Fruit fly (Drosophila melanogaster): Measurements from ENCODE around the gene Dpck.

Dpck gene

DNA sequence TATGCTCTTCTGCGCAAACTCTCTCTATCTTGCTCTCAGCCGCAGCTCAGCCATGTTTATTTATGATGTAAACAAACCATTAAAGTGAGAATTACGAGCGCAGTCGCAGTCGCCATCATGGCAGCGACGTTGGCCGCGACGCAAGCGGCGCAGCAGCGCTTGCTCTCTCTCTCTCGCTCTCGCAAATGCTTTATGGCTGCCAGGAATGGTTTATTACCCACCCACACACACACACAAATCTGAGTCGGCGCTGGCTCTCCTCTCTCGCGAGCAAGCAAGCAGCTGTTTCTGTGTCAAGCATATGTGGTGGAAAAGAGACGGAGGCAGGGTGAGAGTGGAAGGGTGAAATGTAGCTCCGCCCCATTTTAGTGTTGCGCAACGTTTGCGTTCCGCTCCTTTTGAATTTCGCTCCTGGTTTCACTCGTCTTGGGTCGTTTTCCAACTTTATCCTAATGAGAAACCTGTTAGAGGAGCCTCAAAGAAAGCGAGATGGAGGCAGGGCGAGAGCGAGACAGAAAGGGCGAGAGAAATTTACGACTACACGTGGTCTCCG is 44.7 kb upstream of the Dpck start (continued):
- no peak for TF ChIP-seq Atf-2 (GFP tag; optimal IDR thresholded peaks at IDR 0.05)
- TF ChIP-seq tap (tag; optimal IDR thresholded peaks at IDR 0.05): no peak
- TF ChIP-seq CG14050 (GFP tag; IDR thresholded peaks at IDR 0.05): no peak
- no peak for TF ChIP-seq CG11723 (GFP tag; optimal IDR thresholded peaks at IDR 0.05)
- no peak for TF ChIP-seq CG2199 (GFP tag; IDR thresholded peaks at IDR 0.05)
- peak; percentile 40 for TF ChIP-seq Antp (GFP tag; optimal IDR thresholded peaks at IDR 0.05)
- TF ChIP-seq Poxn (GFP tag; IDR thresholded peaks at IDR 0.05): no peak
- TF ChIP-seq CG6175 (GFP tag; IDR thresholded peaks at IDR 0.05): no peak
- TF ChIP-seq zen (tag; optimal IDR thresholded peaks at IDR 0.05): peak; percentile 82
- TF ChIP-seq C15 (GFP tag; IDR thresholded peaks at IDR 0.05): no peak
- no peak for TF ChIP-seq cas (GFP tag; IDR thresholded peaks at IDR 0.05)
- TF ChIP-seq CG5953 (GFP tag; IDR thresholded peaks at IDR 0.05): no peak
- no peak for TF ChIP-seq CG18011 (GFP tag; optimal IDR thresholded peaks at IDR 0.05)
- TF ChIP-seq crp (GFP tag; optimal IDR thresholded peaks at IDR 0.05): peak in 1 of 2 experiments; percentile 70
- TF ChIP-seq CG9797 (GFP tag; optimal IDR thresholded peaks at IDR 0.05): no peak
- peak; percentile 37 for TF ChIP-seq Hmr (GFP tag; optimal IDR thresholded peaks at IDR 0.05)
- no peak for TF ChIP-seq CG4617 (GFP tag; optimal IDR thresholded peaks at IDR 0.05; ENCODE audit: borderline replicate concordance)
- TF ChIP-seq vfl (GFP tag; optimal IDR thresholded peaks at IDR 0.05): peak; percentile 18
- TF ChIP-seq eyg (GFP tag; optimal IDR thresholded peaks at IDR 0.05): no peak
- no peak for TF ChIP-seq Ravus (GFP tag; IDR thresholded peaks at IDR 0.05)
- TF ChIP-seq CG17361 (GFP tag; IDR thresholded peaks at IDR 0.05): no peak
- TF ChIP-seq CG2116 (GFP tag; optimal IDR thresholded peaks at IDR 0.05): peak; percentile 15
- no peak for TF ChIP-seq bsh (GFP tag; optimal IDR thresholded peaks at IDR 0.05)
- TF ChIP-seq lov (optimal IDR thresholded peaks at IDR 0.05): no peak
- no peak; the same call in 2 of the 3 replicates for TF ChIP-seq lov (GFP tag; IDR thresholded peaks at IDR 0.05)
- TF ChIP-seq B-H1 (GFP tag; IDR thresholded peaks at IDR 0.05): no peak
- TF ChIP-seq Rx (GFP tag; IDR thresholded peaks at IDR 0.05): no peak
- no peak for TF ChIP-seq CG2678 (tag; optimal IDR thresholded peaks at IDR 0.05)
- no peak for TF ChIP-seq Camta (GFP tag; optimal IDR thresholded peaks at IDR 0.05)
- no peak for TF ChIP-seq CG7372 (GFP tag; IDR thresholded peaks at IDR 0.05)
- TF ChIP-seq CG33213 (GFP tag; optimal IDR thresholded peaks at IDR 0.05): no peak
- no peak for TF ChIP-seq fd64A (GFP tag; optimal IDR thresholded peaks at IDR 0.05)
- no peak for TF ChIP-seq CG9817 (tag; optimal IDR thresholded peaks at IDR 0.05)
- no peak for TF ChIP-seq CG4707 (GFP tag; optimal IDR thresholded peaks at IDR 0.05)
- peak; percentile 3 for TF ChIP-seq pzg (GFP tag; optimal IDR thresholded peaks at IDR 0.05)
- no peak for TF ChIP-seq CG12744 (GFP tag; optimal IDR thresholded peaks at IDR 0.05)
- TF ChIP-seq CG12104 (GFP tag; optimal IDR thresholded peaks at IDR 0.05): no peak
- TF ChIP-seq sqz (GFP tag; optimal IDR thresholded peaks at IDR 0.05): no peak
- TF ChIP-seq peb (GFP tag; IDR thresholded peaks at IDR 0.05): no peak
- TF ChIP-seq p53 (GFP tag; optimal IDR thresholded peaks at IDR 0.05): no peak
- peak; percentile 16 for TF ChIP-seq HHEX (GFP tag; optimal IDR thresholded peaks at IDR 0.05)
- TF ChIP-seq CG5245 (GFP tag; optimal IDR thresholded peaks at IDR 0.05): no peak
- TF ChIP-seq sima (GFP tag; optimal IDR thresholded peaks at IDR 0.05): no peak
- TF ChIP-seq nerfin-1 (tag; optimal IDR thresholded peaks at IDR 0.05): peak; percentile 21
- peak; percentile 97 for TF ChIP-seq twi (tag; optimal IDR thresholded peaks at IDR 0.05)
- TF ChIP-seq Meics (GFP tag; optimal IDR thresholded peaks at IDR 0.05): no peak
- no peak for TF ChIP-seq CG3995 (GFP tag; optimal IDR thresholded peaks at IDR 0.05)
- TF ChIP-seq D (optimal IDR thresholded peaks at IDR 0.05): peak; percentile 87
- TF ChIP-seq D (GFP tag; optimal IDR thresholded peaks at IDR 0.05): peak; percentile 28
- peak; percentile 31 for TF ChIP-seq gro (GFP tag; optimal IDR thresholded peaks at IDR 0.05)
- no peak for TF ChIP-seq Optix (GFP tag; IDR thresholded peaks at IDR 0.05)
- no peak for TF ChIP-seq CG13296 (GFP tag; optimal IDR thresholded peaks at IDR 0.05)

Measured in whole organism, embryonic.